Worm (Caenorhabditis elegans): Measurements from ENCODE around the gene unc-58.

DNA sequence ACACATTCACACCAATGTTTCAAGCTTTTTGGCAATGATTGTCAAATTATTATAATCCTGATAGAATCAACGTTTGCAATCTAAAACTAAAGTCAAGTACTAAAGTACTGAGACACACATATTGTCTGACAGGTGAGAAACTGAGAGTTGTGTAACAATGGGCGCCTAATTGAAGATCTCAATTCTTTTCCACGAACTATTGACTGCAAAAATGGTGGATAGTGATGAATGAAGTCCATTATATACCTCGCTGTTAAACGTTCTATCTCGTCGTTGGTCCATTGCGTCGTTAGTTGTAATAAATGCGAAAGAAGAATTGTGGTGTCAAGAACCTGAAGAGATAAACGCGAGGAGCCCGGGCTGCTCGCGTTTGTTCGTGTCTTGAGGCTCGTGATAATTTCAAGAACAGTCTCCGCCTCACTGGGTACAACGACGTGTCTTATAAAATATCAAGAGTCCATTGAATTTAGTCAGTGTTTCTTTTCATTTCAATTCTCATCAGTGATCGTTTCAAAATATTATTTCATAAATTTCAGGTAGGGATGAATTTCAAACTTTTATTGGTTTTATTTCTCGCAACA lies 27.2 kb upstream of the unc-58 start, which contains the start of gene F09B9.4:
- no peak for TF ChIP-seq flt-1 (GFP tag; IDR thresholded peaks at IDR 0.05)
- TF ChIP-seq hmg-4 (GFP tag; optimal IDR thresholded peaks at IDR 0.05) = no peak
- TF ChIP-seq ama-1 (optimal IDR thresholded peaks at IDR 0.05) = no peak
- TF ChIP-seq hnd-1 (tag; optimal IDR thresholded peaks at IDR 0.05) = no peak
